Worm (Caenorhabditis elegans): Measurements from ENCODE around the gene T28C12.6.

T28C12.6 gene

DNA sequence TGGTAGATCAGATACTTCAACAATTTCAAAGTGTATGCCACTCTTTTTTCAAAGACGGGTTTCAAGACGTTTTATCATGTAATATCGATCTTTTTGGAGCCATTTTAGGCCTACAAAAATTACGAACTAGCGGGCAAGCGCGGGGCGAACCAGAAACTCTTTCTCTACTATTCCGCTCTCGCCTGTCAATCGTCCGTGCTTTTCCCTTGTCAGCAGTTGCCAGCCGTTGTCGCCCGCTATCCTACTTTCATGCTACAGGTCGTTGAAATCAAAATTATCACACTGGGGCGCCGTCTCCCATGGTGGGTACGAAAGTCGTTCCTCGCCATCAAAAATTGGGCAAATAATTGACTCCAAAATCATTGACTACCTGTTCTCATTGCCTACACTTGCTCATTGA is 34.9 kb downstream of the T28C12.6 start:
- TF ChIP-seq blmp-1 (tag; optimal IDR thresholded peaks at IDR 0.05; ENCODE audit: insufficient read depth) (no peak), lsy-2 (tag; optimal IDR thresholded peaks at IDR 0.05) (no peak), lin-11 (tag; optimal IDR thresholded peaks at IDR 0.05) (no peak), snpc-4 (tag; optimal IDR thresholded peaks at IDR 0.05) (no peak), nhr-23 (tag; optimal IDR thresholded peaks at IDR 0.05) (no peak), lin-39 (tag; optimal IDR thresholded peaks at IDR 0.05) (no peak), R02D3.7 (tag; optimal IDR thresholded peaks at IDR 0.05) (no peak), unc-39 (tag; optimal IDR thresholded peaks at IDR 0.05) (no peak), zag-1 (tag; optimal IDR thresholded peaks at IDR 0.05) (no peak), mab-5 (tag; optimal IDR thresholded peaks at IDR 0.05) (no peak), sem-4 (tag; optimal IDR thresholded peaks at IDR 0.05) (no peak), nhr-11 (tag; optimal IDR thresholded peaks at IDR 0.05) (no peak), gmeb-1 (tag; optimal IDR thresholded peaks at IDR 0.05) (no peak), fos-1 (tag; optimal IDR thresholded peaks at IDR 0.05) (no peak), ceh-82 (tag; optimal IDR thresholded peaks at IDR 0.05) (no peak), elt-3 (tag; optimal IDR thresholded peaks at IDR 0.05) (no peak), nhr-12 (tag; optimal IDR thresholded peaks at IDR 0.05) (no peak), sma-3 (GFP tag; optimal IDR thresholded peaks at IDR 0.05) (no peak), egl-27 (tag; optimal IDR thresholded peaks at IDR 0.05) (no peak), crh-2 (tag; optimal IDR thresholded peaks at IDR 0.05) (no peak)

DNA sequence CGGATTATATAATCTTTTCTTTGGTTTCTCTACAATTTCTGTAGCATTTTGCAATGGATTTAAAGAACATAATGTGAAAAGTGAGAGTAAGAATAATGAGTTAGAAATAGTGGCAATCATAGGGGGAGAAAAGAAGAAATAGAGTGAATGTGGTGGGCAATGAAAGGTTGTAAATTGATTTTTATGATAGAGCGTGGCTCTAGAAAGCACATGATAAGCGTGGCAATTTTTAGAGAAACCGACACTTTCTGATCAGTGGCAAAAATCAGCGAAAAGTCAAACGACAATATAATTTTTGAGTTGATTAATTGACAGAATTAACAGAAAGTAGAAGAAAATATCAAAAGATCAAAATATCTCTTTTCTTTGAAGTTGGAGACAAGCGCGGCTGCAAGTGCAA is 43.5 kb downstream of the T28C12.6 start, which contains the start of gene K12B6.9:
Gene K12B6.9, minus strand, starts transcription at position 266 of the 400 bp plus-strand sequence.
- no peak for TF ChIP-seq lsy-2 (tag; optimal IDR thresholded peaks at IDR 0.05)
- TF ChIP-seq nhr-12 (tag; optimal IDR thresholded peaks at IDR 0.05), result no peak
- no peak for TF ChIP-seq nhr-25 (tag; optimal IDR thresholded peaks at IDR 0.05)
- no peak for TF ChIP-seq F13H6.1 (tag; optimal IDR thresholded peaks at IDR 0.05)
- peak; percentile 46 for TF ChIP-seq crh-2 (tag; optimal IDR thresholded peaks at IDR 0.05)
- no peak for TF ChIP-seq skn-1 (tag; optimal IDR thresholded peaks at IDR 0.05)
- no peak for TF ChIP-seq nhr-11 (tag; optimal IDR thresholded peaks at IDR 0.05)
- TF ChIP-seq fos-1 (tag; optimal IDR thresholded peaks at IDR 0.05), result peak; percentile 41
- TF ChIP-seq ceh-82 (tag; optimal IDR thresholded peaks at IDR 0.05), result no peak
- TF ChIP-seq blmp-1 (tag; optimal IDR thresholded peaks at IDR 0.05; ENCODE audit: insufficient read depth), result no peak
- TF ChIP-seq nhr-23 (tag; optimal IDR thresholded peaks at IDR 0.05), result no peak
- TF ChIP-seq elt-3 (tag; optimal IDR thresholded peaks at IDR 0.05), result no peak
- no peak for TF ChIP-seq ZK546.5 (tag; optimal IDR thresholded peaks at IDR 0.05)

DNA sequence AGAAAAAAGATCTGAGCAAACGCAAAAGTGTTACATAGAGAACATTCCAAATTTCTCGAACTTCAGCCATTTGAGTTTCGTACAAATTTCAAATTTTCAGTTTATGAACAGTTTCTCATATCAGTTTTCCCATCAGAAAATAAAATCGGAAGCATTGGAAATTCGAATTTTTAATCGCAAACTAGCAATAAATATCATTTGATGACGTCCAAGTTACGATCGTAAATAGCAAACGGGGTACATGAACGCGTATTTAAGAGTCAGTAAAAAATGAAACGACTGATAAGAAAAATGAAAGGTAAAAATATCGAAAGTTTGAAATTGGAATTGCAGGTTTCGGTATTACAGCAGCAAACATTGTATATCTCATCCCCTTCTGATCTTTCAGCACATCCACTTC is 44.6 kb downstream of the T28C12.6 start:
- TF ChIP-seq sma-9 (GFP tag; optimal IDR thresholded peaks at IDR 0.05) (peak; percentile 15), sma-9 (tag; optimal IDR thresholded peaks at IDR 0.05) (no peak), crh-2 (tag; optimal IDR thresholded peaks at IDR 0.05) (peak; percentile 41), dmd-4 (tag; optimal IDR thresholded peaks at IDR 0.05) (no peak)

DNA sequence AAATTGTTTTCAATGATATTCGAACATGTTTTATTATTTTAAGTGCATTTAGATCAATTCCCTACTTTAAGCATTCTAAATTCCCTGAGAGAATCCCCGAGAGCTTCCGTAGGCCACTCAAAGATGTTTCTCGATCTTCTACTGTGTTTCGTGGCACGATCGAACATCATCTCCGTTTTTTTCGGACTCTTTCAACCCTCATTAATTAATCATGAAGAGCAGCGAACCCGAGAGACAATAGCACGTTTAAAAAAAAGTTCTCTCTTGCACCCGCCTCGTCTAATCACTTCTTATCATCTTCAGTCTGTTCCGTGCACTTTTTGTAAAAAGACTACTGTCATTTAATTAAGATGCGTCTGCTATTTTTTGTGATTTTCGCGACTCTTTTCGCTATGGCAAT is 47.3 kb downstream of the T28C12.6 start, which contains the start of gene K12B6.11:
Gene K12B6.11, plus strand, starts transcription at position 301 of the 400 bp plus-strand sequence.
- TF ChIP-seq nhr-6 (tag; optimal IDR thresholded peaks at IDR 0.05) (no peak), nhr-77 (tag; optimal IDR thresholded peaks at IDR 0.05) (no peak), aly-2 (tag; optimal IDR thresholded peaks at IDR 0.05) (no peak), gmeb-1 (tag; optimal IDR thresholded peaks at IDR 0.05) (no peak), ztf-1 (GFP tag; conservative IDR thresholded peaks at IDR 0.05) (no peak), nhr-11 (tag; optimal IDR thresholded peaks at IDR 0.05) (no peak), peb-1 (tag; optimal IDR thresholded peaks at IDR 0.05) (no peak)

DNA sequence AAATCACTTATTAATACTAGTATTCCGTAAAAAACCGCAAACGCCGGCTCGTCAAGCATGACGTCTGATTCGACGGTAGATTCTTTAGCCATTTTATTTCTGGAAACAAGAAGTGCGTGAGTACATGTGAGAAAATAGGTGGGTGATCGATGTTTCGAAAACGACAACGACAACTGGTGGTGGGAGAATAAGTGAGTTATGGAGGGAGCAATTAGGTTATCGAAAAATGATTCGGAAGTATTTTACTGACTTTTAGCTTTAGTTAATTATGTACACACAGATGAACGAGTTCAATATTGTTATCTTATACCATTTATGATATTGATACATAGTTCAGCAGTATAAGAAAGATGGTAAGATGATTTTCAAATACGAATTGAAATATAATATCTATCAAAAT is 49.6 kb downstream of the T28C12.6 start, which contains the start of gene srn-1:
Gene srn-1, minus strand, starts transcription at position 101 of the 400 bp plus-strand sequence.
- TF ChIP-seq Y55F3AM.14 (GFP tag; optimal IDR thresholded peaks at IDR 0.05), result no peak
- no peak for TF ChIP-seq blmp-1 (tag; optimal IDR thresholded peaks at IDR 0.05; ENCODE audit: insufficient read depth)
- TF ChIP-seq unc-55 (GFP tag; optimal IDR thresholded peaks at IDR 0.05), result no peak
- TF ChIP-seq gmeb-1 (tag; optimal IDR thresholded peaks at IDR 0.05), result no peak
- no peak for TF ChIP-seq F13H6.1 (tag; optimal IDR thresholded peaks at IDR 0.05)
- TF ChIP-seq mab-5 (tag; optimal IDR thresholded peaks at IDR 0.05), result no peak
- no peak for TF ChIP-seq lsy-2 (tag; optimal IDR thresholded peaks at IDR 0.05)
- no peak for TF ChIP-seq fos-1 (tag; optimal IDR thresholded peaks at IDR 0.05)
- no peak for TF ChIP-seq unc-39 (tag; optimal IDR thresholded peaks at IDR 0.05)
- TF ChIP-seq nhr-10 (tag; optimal IDR thresholded peaks at IDR 0.05), result no peak
- no peak for TF ChIP-seq crh-2 (tag; optimal IDR thresholded peaks at IDR 0.05)
- TF ChIP-seq nhr-77 (tag; optimal IDR thresholded peaks at IDR 0.05), result no peak
- TF ChIP-seq elt-3 (tag; optimal IDR thresholded peaks at IDR 0.05), result no peak
- no peak for TF ChIP-seq egl-27 (tag; optimal IDR thresholded peaks at IDR 0.05)
- TF ChIP-seq elt-1 (tag; optimal IDR thresholded peaks at IDR 0.05), result no peak
- TF ChIP-seq snpc-4 (tag; optimal IDR thresholded peaks at IDR 0.05), result no peak

Measured in whole organism, L2 larva.